Worm (Caenorhabditis elegans): ENCODE data around the gene era-1.
A peak's percentile ranks its signal among the peaks of the same experiment; 100 is the strongest.

ce11 chrV:6656451-6657115 lies 46.3 kb upstream of the era-1 start, which contains the start of gene snb-1:
- TF ChIP-seq nhr-41 (GFP tag; IDR thresholded peaks at IDR 0.05) (no peak), lir-3 (tag; optimal IDR thresholded peaks at IDR 0.05) (no peak), dve-1 (tag; optimal IDR thresholded peaks at IDR 0.05; ENCODE audit: insufficient read depth) (peak; percentile 13), unc-130 (GFP tag; optimal IDR thresholded peaks at IDR 0.05) (no peak), snpc-4 (tag; optimal IDR thresholded peaks at IDR 0.05) (no peak), ZK546.5 (tag; optimal IDR thresholded peaks at IDR 0.05) (no peak), ceh-82 (tag; optimal IDR thresholded peaks at IDR 0.05) (no peak), unc-62 (GFP tag; optimal IDR thresholded peaks at IDR 0.05 in 1 of 2) (peak in 1 of 2 experiments; percentile 95), unc-62 (tag; optimal IDR thresholded peaks at IDR 0.05) (no peak), Y5F2A.4 (GFP tag; optimal IDR thresholded peaks at IDR 0.05) (no peak), spr-3 (GFP tag; optimal IDR thresholded peaks at IDR 0.05) (no peak)
